Fruit fly (Drosophila melanogaster) whole organism, pupa: ENCODE measurements around the gene Ugt37D1.
A peak's percentile ranks its signal among the peaks of the same experiment; 100 is the strongest.

Source experiments
- CG15710 ChIP-seq: fragments of 200-800 bp; sonication (Bioruptor generic); optimal IDR thresholded peaks from 2 replicates; lab custom pipeline; 2018; ENCODE audit warnings: missing biosample characterization, mild to moderate bottlenecking, missing genetic modification characterization, moderate library complexity
- CG17806 ChIP-seq: fragments of 200-800 bp; sonication (Bioruptor generic); optimal IDR thresholded peaks from 2 replicates; lab custom pipeline; 2018; ENCODE audit warnings: missing biosample characterization, mild to moderate bottlenecking, missing genetic modification characterization, moderate library complexity
- CG4496 ChIP-seq: fragments of 200-800 bp; sonication (Bioruptor generic); IDR thresholded peaks from 3 replicates; pipeline ENCODE4 v1.3.6; 2022; ENCODE audit warnings: missing biosample characterization, missing genetic modification characterization
- CG9948 ChIP-seq: fragments of 200-800 bp; sonication (Bioruptor generic); optimal IDR thresholded peaks from 2 replicates; lab custom pipeline; 2018; ENCODE audit warnings: missing biosample characterization, mild to moderate bottlenecking, missing genetic modification characterization, moderate library complexity
- D1 ChIP-seq: fragments of 200-800 bp; sonication (Bioruptor generic); optimal IDR thresholded peaks from 2 replicates; lab custom pipeline; 2018; ENCODE audit warnings: missing biosample characterization, mild to moderate bottlenecking, missing genetic modification characterization, moderate library complexity
- Pif1B ChIP-seq: fragments of 200-800 bp; sonication (Bioruptor generic); optimal IDR thresholded peaks from 3 replicates; lab custom pipeline; 2016; ENCODE audit warnings: missing biosample characterization, missing genetic modification characterization
- rn ChIP-seq: fragments of 200-800 bp; sonication (Bioruptor generic); IDR thresholded peaks from 2 replicates; pipeline ENCODE4 v1.3.6; 2022; ENCODE audit warnings: missing biosample characterization, missing genetic modification characterization

DNA sequence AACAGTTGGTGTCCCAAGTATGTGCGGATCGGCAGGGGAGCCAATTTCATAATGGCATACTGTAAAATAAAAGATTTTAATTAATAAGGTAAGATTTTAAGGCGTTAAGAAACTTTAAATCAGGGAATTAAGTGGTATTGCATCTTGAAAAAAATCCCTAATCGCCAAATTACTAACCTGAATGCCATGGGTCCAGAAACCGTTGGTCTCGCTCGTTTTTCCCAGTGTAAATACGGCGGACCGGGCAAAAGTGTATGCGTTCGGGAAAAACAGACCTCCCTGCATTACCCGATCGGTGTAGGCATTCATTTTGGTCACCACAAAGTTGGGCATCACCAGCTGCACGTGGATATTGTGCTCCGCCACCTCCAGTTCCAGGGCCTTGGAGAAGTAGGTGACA, 44.5 kb downstream of the Ugt37D1 start:
- TF ChIP-seq CG4496 (GFP tag; lab: Robert Waterston, UW) (peak; percentile 41; the same call in 1 of the 3 replicates), D1 (tag; lab: Kevin White, UChicago) (no peak), CG15710 (tag; lab: Kevin White, UChicago) (no peak), CG9948 (tag; lab: Kevin White, UChicago) (peak; percentile 7), CG17806 (tag; lab: Kevin White, UChicago) (no peak), Pif1B (GFP tag; lab: Kevin White, UChicago) (no peak), rn (GFP tag; lab: Robert Waterston, UW) (no peak)
